Fruit fly (Drosophila melanogaster): ENCODE data around the gene CG34012.

Gene CG34012

dm6 chr3L:11084557-11085231, 24.6 kb downstream of the CG34012 start (continued):
- TF ChIP-seq Ets97D (GFP tag; optimal IDR thresholded peaks at IDR 0.05): peak; percentile 88
- TF ChIP-seq unc-4 (GFP tag; IDR thresholded peaks at IDR 0.05; ENCODE audit: partially characterized antibody): no peak
- TF ChIP-seq pros (GFP tag; optimal IDR thresholded peaks at IDR 0.05): peak; percentile 73
- peak; percentile 93 for TF ChIP-seq CG4617 (GFP tag; optimal IDR thresholded peaks at IDR 0.05; ENCODE audit: borderline replicate concordance)
- peak; percentile 96 for TF ChIP-seq Max (GFP tag; optimal IDR thresholded peaks at IDR 0.05)
- TF ChIP-seq Bdp1 (GFP tag; optimal IDR thresholded peaks at IDR 0.05): peak; percentile 90
- peak; percentile 95 for TF ChIP-seq jumu (GFP tag; optimal IDR thresholded peaks at IDR 0.05)
- peak; percentile 97 for TF ChIP-seq ttk (GFP tag; IDR thresholded peaks at IDR 0.05)
- TF ChIP-seq CoRest (tag; optimal IDR thresholded peaks at IDR 0.05): peak; percentile 97
- TF ChIP-seq bab2 (GFP tag; optimal IDR thresholded peaks at IDR 0.05): peak; percentile 96
- TF ChIP-seq CG11560 (tag; IDR thresholded peaks at IDR 0.05): peak; percentile 74
- TF ChIP-seq odd (GFP tag; optimal IDR thresholded peaks at IDR 0.05): peak; percentile 95
- peak; percentile 98 for TF ChIP-seq Ets65A (GFP tag)
- peak; percentile 69 for TF ChIP-seq CG15479 (GFP tag; optimal IDR thresholded peaks at IDR 0.05)
- TF ChIP-seq CG15269 (tag; optimal IDR thresholded peaks at IDR 0.05): peak; percentile 97
- TF ChIP-seq CG3281 (GFP tag; optimal IDR thresholded peaks at IDR 0.05): peak; percentile 81
- peak; percentile 88 for TF ChIP-seq CG8281 (tag; optimal IDR thresholded peaks at IDR 0.05)
- TF ChIP-seq CG34224 (GFP tag; IDR thresholded peaks at IDR 0.05; ENCODE audit: partially characterized antibody): no peak
- no peak for TF ChIP-seq Scr (GFP tag; IDR thresholded peaks at IDR 0.05; ENCODE audit: partially characterized antibody)
- TF ChIP-seq CG12071 (GFP tag; optimal IDR thresholded peaks at IDR 0.05): peak; percentile 94
- TF ChIP-seq HLHmδ (GFP tag; optimal IDR thresholded peaks at IDR 0.05): no peak
- peak; percentile 98 for TF ChIP-seq CG9727 (GFP tag; optimal IDR thresholded peaks at IDR 0.05)
- peak; percentile 93 for TF ChIP-seq CG18619 (GFP tag; optimal IDR thresholded peaks at IDR 0.05)
- TF ChIP-seq CG10431 (GFP tag; optimal IDR thresholded peaks at IDR 0.05): peak; percentile 89
- TF ChIP-seq ind (GFP tag; optimal IDR thresholded peaks at IDR 0.05): peak; percentile 94
- no peak for TF ChIP-seq hth (optimal IDR thresholded peaks at IDR 0.05)
- TF ChIP-seq sug (tag; optimal IDR thresholded peaks at IDR 0.05): peak; percentile 75
- peak; percentile 94 for TF ChIP-seq croc (GFP tag; conservative IDR thresholded peaks at IDR 0.05)
- peak; percentile 91 for TF ChIP-seq Fer3 (tag; optimal IDR thresholded peaks at IDR 0.05)
- TF ChIP-seq CG18011 (GFP tag; optimal IDR thresholded peaks at IDR 0.05): peak; percentile 77
- TF ChIP-seq tna (GFP tag; IDR thresholded peaks at IDR 0.05; ENCODE audit: partially characterized antibody): no peak
- peak; percentile 97 for TF ChIP-seq row (GFP tag; IDR thresholded peaks at IDR 0.05)
- TF ChIP-seq CG1602 (GFP tag; optimal IDR thresholded peaks at IDR 0.05): peak; percentile 97
- peak; percentile 97 for TF ChIP-seq CG11504 (tag; optimal IDR thresholded peaks at IDR 0.05)
- TF ChIP-seq gsb (GFP tag; IDR thresholded peaks at IDR 0.05): peak; percentile 82
- no peak for TF ChIP-seq Nf-YC (tag; optimal IDR thresholded peaks at IDR 0.05)
- TF ChIP-seq fd102C (GFP tag; optimal IDR thresholded peaks at IDR 0.05): peak; percentile 88
- TF ChIP-seq HLH3B (GFP tag; IDR thresholded peaks at IDR 0.05): peak; percentile 98
- peak; percentile 98 for TF ChIP-seq CG12391 (tag; optimal IDR thresholded peaks at IDR 0.05)
- TF ChIP-seq oc (tag; optimal IDR thresholded peaks at IDR 0.05): peak; percentile 98
- peak; percentile 80 for TF ChIP-seq Ravus (GFP tag; IDR thresholded peaks at IDR 0.05)
- TF ChIP-seq CG6765 (GFP tag; optimal IDR thresholded peaks at IDR 0.05): peak; percentile 62
- peak; percentile 97 for TF ChIP-seq gce (GFP tag; IDR thresholded peaks at IDR 0.05)
- peak; percentile 97 for TF ChIP-seq CG13424 (tag; optimal IDR thresholded peaks at IDR 0.05)
- peak; percentile 93 for TF ChIP-seq bowl (GFP tag; IDR thresholded peaks at IDR 0.05)
- TF ChIP-seq tin (GFP tag; optimal IDR thresholded peaks at IDR 0.05): peak; percentile 97
- TF ChIP-seq ase (GFP tag; IDR thresholded peaks at IDR 0.05): peak; percentile 95
- peak; percentile 92 for TF ChIP-seq aop (GFP tag; IDR thresholded peaks at IDR 0.05)
- TF ChIP-seq CG12744 (GFP tag; optimal IDR thresholded peaks at IDR 0.05): peak; percentile 96
- peak; percentile 91 for TF ChIP-seq HLH54F (GFP tag; optimal IDR thresholded peaks at IDR 0.05)
